Fruit fly (Drosophila melanogaster) whole organism, adult: Measurements from ENCODE around the gene CG7142.
A peak's percentile ranks its signal among the peaks of the same experiment; 100 is the strongest.

Experiments
- CG11617 ChIP-seq: fragments of 200-800 bp; sonication (Bioruptor generic); optimal IDR thresholded peaks from 2 replicates; lab custom pipeline; 2017; ENCODE audit warnings: mild to moderate bottlenecking, missing biosample characterization, missing genetic modification reagents, missing genetic modification characterization
- CG14711 ChIP-seq: fragments of 200-800 bp; sonication (Bioruptor generic); optimal IDR thresholded peaks from 2 replicates; lab custom pipeline; 2018; ENCODE audit warnings: missing biosample characterization, mild to moderate bottlenecking, missing genetic modification characterization, moderate library complexity
- CG1620 ChIP-seq: fragments of 200-800 bp; sonication (Bioruptor generic); optimal IDR thresholded peaks from 2 replicates; lab custom pipeline; 2016; ENCODE audit warnings: missing biosample characterization, missing genetic modification characterization
- CG33017 ChIP-seq: fragments of 200-800 bp; sonication (Bioruptor generic); optimal IDR thresholded peaks from 2 replicates; lab custom pipeline; 2018; ENCODE audit warnings: missing biosample characterization, mild to moderate bottlenecking, missing genetic modification characterization, moderate library complexity
- Clk ChIP-seq: fragments of 200-800 bp; sonication (Bioruptor generic); optimal IDR thresholded peaks from 2 replicates; lab custom pipeline; 2017; ENCODE audit warnings: missing biosample characterization, missing genetic modification characterization
- cnc ChIP-seq, 2 experiments: fragments of >200 bp; optimal IDR thresholded peaks; 2 replicates each; lab custom pipeline; 2017
- pad ChIP-seq: fragments of 200-800 bp; sonication (Bioruptor generic); optimal IDR thresholded peaks from 3 replicates; lab custom pipeline; 2017; ENCODE audit warnings: missing biosample characterization, missing genetic modification characterization, mild to moderate bottlenecking, moderate library complexity, missing genetic modification reagents

dm6 chr3R:18244171-18245043 lies 34.9 kb downstream of the CG7142 start:
- TF ChIP-seq cnc (optimal IDR thresholded peaks at IDR 0.05; lab: Kevin White, UChicago) (no peak), Clk (GFP tag; lab: Kevin White, UChicago) (no peak), pad (peak; percentile 82), CG11617 (peak; percentile 20), CG14711 (no peak), CG33017 (tag; lab: Kevin White, UChicago) (no peak), CG1620 (peak; percentile 29)
